Worm (Caenorhabditis elegans) whole organism, L4 larva: Measurements from ENCODE around the gene flad-1.
A peak's percentile ranks its signal among the peaks of the same experiment; 100 is the strongest.

Experiments used
- F44E2.7 ChIP-seq: fragments of 200-800 bp; sonication (Bioruptor generic); IDR thresholded peaks from 2 replicates; pipeline ENCODE4 v2.1.2; 2022; ENCODE audit warnings: missing genetic modification characterization, missing compliant biosample characterization
- T20F7.1 ChIP-seq: fragments of 200-800 bp; sonication (Bioruptor generic); optimal IDR thresholded peaks from 2 replicates; lab custom pipeline; 2018; ENCODE audit warnings: mild to moderate bottlenecking, missing genetic modification characterization, missing compliant biosample characterization
- T26A8.4 ChIP-seq: fragments of 200-800 bp; sonication (Bioruptor generic); IDR thresholded peaks from 2 replicates; pipeline ENCODE4 v1.3.6; 2022; ENCODE audit warnings: missing genetic modification characterization, missing compliant biosample characterization
- ZK546.5 ChIP-seq, 2 experiments: sonication (generic microtip); optimal IDR thresholded peaks; 2 replicates each; lab custom pipeline; 2017; ENCODE audit warnings: missing biosample characterization in 2 of 2, missing genetic modification characterization in 2 of 2
- aha-1 ChIP-seq: fragments of 150-350 bp; peaks from one replicate; lab custom pipeline; 2014; ENCODE audit warnings: missing biosample characterization, missing genetic modification characterization
- attf-4 ChIP-seq: sonication (generic microtip); optimal IDR thresholded peaks from 3 replicates; lab custom pipeline; 2017; ENCODE audit warnings: missing biosample characterization, missing genetic modification characterization
- ceh-20 ChIP-seq: fragments of 200-800 bp; sonication (Bioruptor generic); IDR thresholded peaks from 2 replicates; pipeline ENCODE4 v1.3.6; 2022; ENCODE audit warnings: missing genetic modification reagents, missing genetic modification characterization, missing compliant biosample characterization
- daf-12 ChIP-seq: fragments of 150-350 bp; optimal IDR thresholded peaks from 2 replicates; lab custom pipeline; 2014; ENCODE audit warnings: missing biosample characterization, missing genetic modification reagents, missing genetic modification characterization
- daf-16 ChIP-seq, 3 experiments: sonication (generic microtip); optimal IDR thresholded peaks; 2 replicates each; lab custom pipeline; 2016 to 2017; ENCODE audit warnings: missing genetic modification characterization in 3 of 3, missing genetic modification reagents in 3 of 3, mild to moderate bottlenecking in 2 of 3, missing compliant biosample characterization in 2 of 3, missing biosample characterization in 1 of 3, moderate library complexity in 1 of 3
- daf-8 ChIP-seq: fragments of 200-800 bp; sonication (Bioruptor generic); IDR thresholded peaks from 2 replicates; pipeline ENCODE4 v1.3.6; 2022; ENCODE audit warnings: missing genetic modification characterization, missing compliant biosample characterization
- dmd-6 ChIP-seq: fragments of 200-800 bp; sonication (Bioruptor generic); IDR thresholded peaks from 2 replicates; pipeline ENCODE4 v1.3.6; 2022; ENCODE audit warnings: missing genetic modification reagents, missing genetic modification characterization, missing compliant biosample characterization
- dmd-8 ChIP-seq: fragments of 200-800 bp; sonication (Bioruptor generic); IDR thresholded peaks from 2 replicates; pipeline ENCODE4 v1.3.6; 2022; ENCODE audit warnings: missing genetic modification characterization, missing compliant biosample characterization
- dve-1 ChIP-seq: sonication (generic microtip); optimal IDR thresholded peaks from 2 replicates; lab custom pipeline; 2017; ENCODE audit warnings: antibody characterized with exemption, mild to moderate bottlenecking, missing genetic modification characterization, missing compliant biosample characterization; ENCODE audit not compliant: insufficient read depth
- fkh-10 ChIP-seq: fragments of 150-350 bp; optimal IDR thresholded peaks from 2 replicates; lab custom pipeline; 2014; ENCODE audit warnings: missing biosample characterization, missing genetic modification reagents, missing genetic modification characterization
- hif-1 ChIP-seq, 2 experiments: sonication (generic microtip); optimal IDR thresholded peaks; 2 replicates each; lab custom pipeline; 2016 to 2017; ENCODE audit warnings: missing compliant biosample characterization in 2 of 2, missing genetic modification characterization in 2 of 2, missing genetic modification reagents in 2 of 2, missing genotype in 2 of 2, mild to moderate bottlenecking in 1 of 2
- hlh-30 ChIP-seq: sonication (generic microtip); optimal IDR thresholded peaks from 2 replicates; lab custom pipeline; 2017; ENCODE audit warnings: antibody characterized with exemption, mild to moderate bottlenecking, missing genetic modification characterization, missing compliant biosample characterization; ENCODE audit not compliant: insufficient read depth
- lin-29 ChIP-seq: fragments of 200-800 bp; sonication (Bioruptor generic); IDR thresholded peaks from 2 replicates; pipeline ENCODE4 v1.3.6; 2022; ENCODE audit warnings: missing genetic modification reagents, missing genetic modification characterization, missing compliant biosample characterization
- mes-2 ChIP-seq: sonication (generic microtip); optimal IDR thresholded peaks from 2 replicates; lab custom pipeline; 2016; ENCODE audit warnings: missing genotype, mild to moderate bottlenecking, missing genetic modification characterization, missing compliant biosample characterization; ENCODE audit not compliant: poor library complexity, severe bottlenecking
- mxl-2 ChIP-seq: fragments of 200-800 bp; sonication (Bioruptor generic); conservative IDR thresholded peaks from 2 replicates; pipeline ENCODE4 v1.3.6; 2022; ENCODE audit warnings: missing genetic modification reagents, missing genetic modification characterization, missing compliant biosample characterization
- nhr-111 ChIP-seq: fragments of 200-800 bp; sonication (Bioruptor generic); optimal IDR thresholded peaks from 2 replicates; lab custom pipeline; 2018; ENCODE audit warnings: mild to moderate bottlenecking, missing genetic modification characterization, missing compliant biosample characterization
- nhr-25 ChIP-seq: sonication (generic microtip); optimal IDR thresholded peaks from 2 replicates; lab custom pipeline; 2017; ENCODE audit warnings: missing genetic modification characterization, mild to moderate bottlenecking, missing compliant biosample characterization, antibody characterized with exemption, moderate library complexity, borderline replicate concordance; ENCODE audit not compliant: insufficient read depth
- nhr-42 ChIP-seq: fragments of 200-800 bp; sonication (Bioruptor generic); IDR thresholded peaks from 2 replicates; pipeline ENCODE4 v1.3.6; 2022; ENCODE audit warnings: missing genetic modification characterization, missing compliant biosample characterization
- nhr-6 ChIP-seq: fragments of 150-350 bp; optimal IDR thresholded peaks from 2 replicates; lab custom pipeline; 2014; ENCODE audit warnings: missing biosample characterization, missing genetic modification characterization
- nhr-76 ChIP-seq: fragments of 150-350 bp; optimal IDR thresholded peaks from 2 replicates; lab custom pipeline; 2014; ENCODE audit warnings: missing biosample characterization, missing genetic modification characterization
- php-3 ChIP-seq: fragments of 200-800 bp; sonication (Bioruptor generic); IDR thresholded peaks from 2 replicates; pipeline ENCODE4 v1.3.6; 2022; ENCODE audit warnings: missing genetic modification reagents, missing genetic modification characterization, missing compliant biosample characterization
- pqm-1 ChIP-seq: sonication (generic microtip); optimal IDR thresholded peaks from 2 replicates; lab custom pipeline; 2017; ENCODE audit warnings: missing biosample characterization, missing genetic modification characterization
- rbr-2 ChIP-seq: sonication (generic microtip); optimal IDR thresholded peaks from 2 replicates; lab custom pipeline; 2016; ENCODE audit warnings: missing genotype, missing genetic modification characterization, missing compliant biosample characterization
- saeg-2 ChIP-seq: fragments of 200-800 bp; sonication (Bioruptor generic); IDR thresholded peaks from 2 replicates; pipeline ENCODE4 v1.3.6; 2022; ENCODE audit warnings: missing genetic modification reagents, missing genetic modification characterization, missing compliant biosample characterization
- sdz-12 ChIP-seq: fragments of 200-800 bp; sonication (Bioruptor generic); optimal IDR thresholded peaks from 2 replicates; lab custom pipeline; 2018; ENCODE audit warnings: mild to moderate bottlenecking, missing genetic modification characterization, missing compliant biosample characterization
- set-16 ChIP-seq: fragments of 200-800 bp; sonication (Bioruptor generic); IDR thresholded peaks from 2 replicates; pipeline ENCODE4 v1.3.6; 2022; ENCODE audit warnings: missing genetic modification reagents, missing genetic modification characterization, missing compliant biosample characterization
- unc-62 ChIP-seq, 3 experiments: fragments of 150-350 bp in 1 of 3; sonication (generic microtip); optimal IDR thresholded peaks in 2 of 3; peaks in 1 of 3; 1 replicate in 1 of 3; 2 replicates in 2 of 3; lab custom pipeline; 2014 to 2017; ENCODE audit warnings: missing biosample characterization in 3 of 3, missing genetic modification characterization in 3 of 3, missing genetic modification reagents in 3 of 3, missing genotype in 1 of 3
- zag-1 ChIP-seq: fragments of 150-350 bp; optimal IDR thresholded peaks from 2 replicates; lab custom pipeline; 2014; ENCODE audit warnings: missing biosample characterization, missing genetic modification characterization
- zip-11 ChIP-seq: fragments of 200-800 bp; sonication (Bioruptor generic); IDR thresholded peaks from 2 replicates; pipeline ENCODE4 v1.3.6; 2022; ENCODE audit warnings: missing genetic modification characterization, missing compliant biosample characterization

Gene flad-1

ce11 chrII:9943837-9944236 lies at the start of gene flad-1:
flad-1 (plus strand) TSS chrII:9944137.
- TF ChIP-seq nhr-76 (tag; lab: Kevin White, UChicago), result no peak
- no peak for TF ChIP-seq T26A8.4 (GFP tag; lab: Robert Waterston, UW)
- no peak for TF ChIP-seq zip-11 (GFP tag; lab: Robert Waterston, UW)
- no peak for TF ChIP-seq hlh-30 (tag; lab: Kevin White, UChicago)
- no peak for TF ChIP-seq daf-8
- TF ChIP-seq, all 104 proteins: peak for 0

ce11 chrII:9894435-9894834 lies 49.5 kb upstream of the flad-1 start, which contains the start of gene F26C11.1:
F26C11.1 (plus strand) TSS chrII:9894735.
- TF ChIP-seq nhr-111 (no peak), attf-4 (no peak), nhr-42 (GFP tag; lab: Robert Waterston, UW) (no peak), mxl-2 (no peak), unc-62 (GFP tag; optimal IDR thresholded peaks at IDR 0.05 in 1 of 2; lab: Kevin White, UChicago) (no peak), unc-62 (tag; optimal IDR thresholded peaks at IDR 0.05; lab: Kevin White, UChicago) (no peak), T20F7.1 (GFP tag; lab: Kevin White, UChicago) (no peak), lin-29 (no peak), dmd-8 (GFP tag; lab: Robert Waterston, UW) (no peak), ZK546.5 (tag; optimal IDR thresholded peaks at IDR 0.05; lab: Kevin White, UChicago) (no peak), mes-2 (tag; lab: Kevin White, UChicago) (no peak), set-16 (no peak)

DNA sequence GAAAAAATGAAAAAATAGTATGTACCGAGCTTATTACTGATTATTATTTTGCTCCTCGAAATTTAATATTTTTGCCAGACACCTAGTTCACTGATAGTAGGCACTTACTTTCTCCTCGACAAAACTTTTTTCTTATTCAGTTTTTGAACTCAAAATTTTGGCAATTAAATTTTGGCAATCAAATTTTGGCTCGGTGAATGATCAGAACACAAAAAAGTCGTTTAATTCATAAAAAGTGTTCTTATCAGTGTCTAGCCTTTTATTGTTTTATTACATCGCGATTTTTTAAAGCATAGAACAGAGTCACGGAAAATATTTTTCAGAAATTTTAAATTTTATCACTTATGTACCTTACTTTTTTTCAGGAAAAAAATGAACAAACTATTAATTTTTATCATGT lies 48.8 kb upstream of the flad-1 start:
- TF ChIP-seq dve-1 (tag; lab: Kevin White, UChicago), result peak; percentile 53
- no peak for TF ChIP-seq daf-16 (GFP tag; optimal IDR thresholded peaks at IDR 0.05; lab: Kevin White, UChicago)
- peak; percentile 65 for TF ChIP-seq daf-16 (tag; optimal IDR thresholded peaks at IDR 0.05; lab: Kevin White, UChicago)
- TF ChIP-seq F44E2.7 (GFP tag; lab: Robert Waterston, UW), result no peak
- TF ChIP-seq php-3 (GFP tag; lab: Robert Waterston, UW), result peak; percentile 95
- peak; percentile 47 for TF ChIP-seq dmd-6
- TF ChIP-seq pqm-1 (tag; lab: Kevin White, UChicago), result peak; percentile 13

DNA sequence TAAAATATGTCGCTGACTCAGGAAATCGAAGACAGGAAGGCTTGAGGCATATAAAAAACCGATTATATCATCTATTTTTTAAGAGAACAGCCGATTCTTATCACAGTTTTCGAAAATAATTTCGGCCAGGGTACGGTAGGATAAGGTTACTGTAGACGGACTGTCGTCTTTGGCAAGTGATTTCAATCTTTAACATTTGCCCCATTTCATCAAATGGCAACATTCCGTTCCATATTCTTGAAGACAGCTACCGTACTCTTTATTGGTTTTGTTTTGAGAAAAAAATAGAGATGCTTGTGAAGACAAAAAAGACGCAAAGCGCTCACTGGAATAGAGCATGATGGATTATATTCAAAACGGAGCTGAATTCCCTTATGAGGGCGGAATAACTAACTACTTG lies 45.2 kb upstream of the flad-1 start:
- no peak for TF ChIP-seq sdz-12 (GFP tag; lab: Kevin White, UChicago)
- TF ChIP-seq aha-1, result peak; percentile 91
- no peak for TF ChIP-seq nhr-6 (tag; lab: Kevin White, UChicago)
- no peak for TF ChIP-seq zag-1 (tag; lab: Kevin White, UChicago)
- TF ChIP-seq lin-29, result no peak

DNA sequence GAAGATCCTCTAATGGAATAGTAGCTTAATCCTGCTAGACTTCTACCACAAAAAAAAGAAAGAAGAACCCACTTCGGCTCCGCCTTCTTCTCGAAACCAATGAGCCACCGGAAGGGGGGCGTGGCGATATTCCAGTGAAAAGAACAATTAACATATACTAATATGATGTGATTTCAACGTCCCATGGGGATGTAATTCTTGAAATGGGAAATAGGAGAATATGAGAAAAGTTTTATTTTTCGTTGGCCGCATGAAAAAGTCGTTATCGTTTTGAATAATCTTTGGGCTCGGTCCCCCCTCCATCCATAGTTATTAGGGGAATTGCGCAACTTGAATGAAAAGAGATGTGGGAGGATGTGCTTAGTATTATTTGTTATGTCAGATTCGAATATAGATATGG lies 43.7 kb upstream of the flad-1 start, which contains the start of gene unc-4:
Gene unc-4 (minus strand): TSS at position 101 of the 400 bp plus-strand sequence.
- no peak for TF ChIP-seq ceh-20 (GFP tag; lab: Robert Waterston, UW)
- no peak for TF ChIP-seq nhr-25
- TF ChIP-seq sdz-12 (GFP tag; lab: Kevin White, UChicago), result no peak
- TF ChIP-seq fkh-10 (GFP tag; lab: Kevin White, UChicago), result no peak
- no peak for TF ChIP-seq nhr-6 (tag; lab: Kevin White, UChicago)
- no peak for TF ChIP-seq daf-12 (tag; lab: Kevin White, UChicago)
- no peak for TF ChIP-seq rbr-2
- TF ChIP-seq hif-1 (tag; optimal IDR thresholded peaks at IDR 0.05; lab: Kevin White, UChicago), result no peak
- no peak for TF ChIP-seq ZK546.5 (tag; optimal IDR thresholded peaks at IDR 0.05; lab: Kevin White, UChicago)
- no peak for TF ChIP-seq saeg-2
- no peak for TF ChIP-seq pqm-1 (tag; lab: Kevin White, UChicago)
